Worm (Caenorhabditis elegans): Measurements from ENCODE around the gene F33G12.7.

The F33G12.7 gene

DNA sequence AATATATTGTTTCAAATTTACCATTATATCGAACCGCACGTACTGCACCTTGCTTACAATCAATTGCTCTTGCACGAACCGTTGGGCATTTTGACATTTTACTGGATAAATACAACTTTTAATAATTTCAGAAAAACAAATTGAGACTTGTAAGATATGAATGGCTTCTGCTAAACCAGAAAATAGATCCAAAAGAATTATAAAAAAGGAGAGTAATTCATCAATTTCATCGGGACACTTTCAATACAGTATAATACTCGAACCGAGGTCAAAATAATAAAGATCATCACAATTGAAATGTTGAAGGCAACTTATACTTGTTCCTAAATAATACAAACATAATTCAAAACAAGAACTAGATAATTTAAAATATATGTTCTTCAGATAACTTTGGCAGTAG is 8.9 kb downstream of the F33G12.7 start, which contains the start of gene wdr-83:
wdr-83 (minus strand) TSS at position 101 of the 400 bp plus-strand sequence.
- TF ChIP-seq peb-1 (tag; optimal IDR thresholded peaks at IDR 0.05): no peak
- no peak for TF ChIP-seq C34F6.9 (tag; optimal IDR thresholded peaks at IDR 0.05)
- no peak for TF ChIP-seq fos-1 (tag; optimal IDR thresholded peaks at IDR 0.05)
- TF ChIP-seq sma-9 (GFP tag; optimal IDR thresholded peaks at IDR 0.05): no peak
- TF ChIP-seq sma-9 (tag; optimal IDR thresholded peaks at IDR 0.05): no peak
- TF ChIP-seq elt-3 (tag; optimal IDR thresholded peaks at IDR 0.05): no peak
- TF ChIP-seq zag-1 (tag; optimal IDR thresholded peaks at IDR 0.05): no peak

DNA sequence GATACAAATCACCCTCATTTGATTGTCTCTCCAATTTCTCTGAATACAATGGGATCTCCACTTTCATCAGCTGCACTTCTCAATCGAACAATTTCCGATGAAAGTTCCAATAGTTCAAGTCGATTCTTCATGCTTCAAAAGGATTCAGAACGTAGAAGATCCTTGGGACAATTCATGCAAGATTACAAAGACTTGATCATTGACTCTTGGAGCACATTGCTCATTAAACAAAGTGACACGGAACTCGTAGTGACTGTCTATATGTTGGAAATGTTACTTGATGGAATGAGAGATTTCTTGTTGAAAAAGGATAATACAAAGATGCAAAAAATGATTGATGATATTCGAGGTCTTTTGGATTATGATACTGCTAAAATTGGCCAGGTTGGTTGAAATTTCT is 12.5 kb downstream of the F33G12.7 start:
- no peak for TF ChIP-seq blmp-1 (tag; optimal IDR thresholded peaks at IDR 0.05; ENCODE audit: insufficient read depth)
- TF ChIP-seq unc-55 (GFP tag; optimal IDR thresholded peaks at IDR 0.05): no peak
- TF ChIP-seq Y55F3AM.14 (GFP tag; optimal IDR thresholded peaks at IDR 0.05): no peak
- TF ChIP-seq sma-9 (GFP tag; optimal IDR thresholded peaks at IDR 0.05): no peak
- no peak for TF ChIP-seq sma-9 (tag; optimal IDR thresholded peaks at IDR 0.05)
- TF ChIP-seq R02D3.7 (tag; optimal IDR thresholded peaks at IDR 0.05): no peak
- TF ChIP-seq ceh-16 (tag; optimal IDR thresholded peaks at IDR 0.05): no peak
- no peak for TF ChIP-seq unc-39 (tag; optimal IDR thresholded peaks at IDR 0.05)
- TF ChIP-seq nhr-237 (tag; optimal IDR thresholded peaks at IDR 0.05): no peak
- no peak for TF ChIP-seq sem-4 (tag; optimal IDR thresholded peaks at IDR 0.05)
- no peak for TF ChIP-seq elt-3 (tag; optimal IDR thresholded peaks at IDR 0.05)
- TF ChIP-seq ZK546.5 (tag; optimal IDR thresholded peaks at IDR 0.05): no peak
- TF ChIP-seq skn-1 (tag; optimal IDR thresholded peaks at IDR 0.05): no peak
- TF ChIP-seq ceh-82 (tag; optimal IDR thresholded peaks at IDR 0.05): no peak
- TF ChIP-seq ama-1 (optimal IDR thresholded peaks at IDR 0.05): no peak
- TF ChIP-seq lin-39 (tag; optimal IDR thresholded peaks at IDR 0.05): no peak
- no peak for TF ChIP-seq lsy-2 (tag; optimal IDR thresholded peaks at IDR 0.05)
- no peak for TF ChIP-seq elt-1 (tag; optimal IDR thresholded peaks at IDR 0.05)
- TF ChIP-seq unc-62 (GFP tag; optimal IDR thresholded peaks at IDR 0.05): no peak
- no peak for TF ChIP-seq gmeb-1 (tag; optimal IDR thresholded peaks at IDR 0.05)

DNA sequence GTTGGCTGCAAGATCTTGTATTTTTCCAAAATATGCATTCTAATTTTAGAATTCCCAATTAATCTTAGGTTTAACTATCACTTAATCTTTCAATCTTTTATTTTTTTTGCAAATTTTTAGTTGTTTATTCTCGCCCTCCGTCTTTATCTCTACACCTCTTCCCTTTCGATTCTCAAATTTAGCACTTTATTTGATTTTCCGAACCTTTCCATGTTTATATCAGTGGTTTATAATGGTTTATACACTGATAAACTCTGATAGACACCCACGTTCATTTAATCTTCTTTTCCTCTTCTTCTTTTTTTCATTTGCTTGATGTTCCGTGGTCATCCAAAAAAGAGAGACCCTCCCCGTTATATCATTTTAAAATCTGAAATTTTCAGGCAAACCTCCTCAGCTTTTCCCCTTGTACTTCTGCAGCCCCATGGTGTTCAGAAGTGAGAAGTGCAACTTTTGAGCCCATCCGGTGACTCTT is 18.1 kb downstream of the F33G12.7 start, which contains the start of the genes nsy-1 and F59A6.13:
nsy-1 (plus strand) TSS at position 377 of the 475 bp plus-strand sequence.
F59A6.13 (plus strand) TSS at position 425 of the 475 bp plus-strand sequence.
- TF ChIP-seq sma-9 (GFP tag; optimal IDR thresholded peaks at IDR 0.05) (peak; percentile 35), sma-9 (tag; optimal IDR thresholded peaks at IDR 0.05) (no peak), dmd-4 (tag; optimal IDR thresholded peaks at IDR 0.05) (no peak), blmp-1 (tag; optimal IDR thresholded peaks at IDR 0.05; ENCODE audit: insufficient read depth) (no peak), fos-1 (tag; optimal IDR thresholded peaks at IDR 0.05) (peak; percentile 61)

DNA sequence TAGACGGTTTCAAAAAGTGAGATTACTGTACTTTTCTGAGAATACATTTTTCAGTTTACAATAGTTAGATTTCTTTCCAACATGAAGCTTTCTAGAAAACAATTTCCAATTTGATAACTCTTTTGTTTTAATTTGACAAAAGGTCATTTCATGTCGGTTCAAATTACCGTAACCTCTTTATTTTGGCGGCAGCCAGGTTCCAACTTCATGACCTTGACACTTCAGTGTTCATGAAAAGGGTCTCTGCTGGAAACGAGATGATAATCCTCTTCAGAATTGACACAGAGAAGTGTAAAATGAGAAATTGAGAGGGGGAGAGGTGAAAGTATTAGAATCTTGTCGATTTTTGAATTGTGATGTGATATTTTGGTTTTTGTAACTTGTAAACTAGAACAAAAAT is 19.0 kb downstream of the F33G12.7 start:
- peak; percentile 60 for TF ChIP-seq nhr-25 (tag; optimal IDR thresholded peaks at IDR 0.05)
- no peak for TF ChIP-seq ztf-4 (tag; optimal IDR thresholded peaks at IDR 0.05)
- peak; percentile 39 for TF ChIP-seq blmp-1 (tag; optimal IDR thresholded peaks at IDR 0.05; ENCODE audit: insufficient read depth)

DNA sequence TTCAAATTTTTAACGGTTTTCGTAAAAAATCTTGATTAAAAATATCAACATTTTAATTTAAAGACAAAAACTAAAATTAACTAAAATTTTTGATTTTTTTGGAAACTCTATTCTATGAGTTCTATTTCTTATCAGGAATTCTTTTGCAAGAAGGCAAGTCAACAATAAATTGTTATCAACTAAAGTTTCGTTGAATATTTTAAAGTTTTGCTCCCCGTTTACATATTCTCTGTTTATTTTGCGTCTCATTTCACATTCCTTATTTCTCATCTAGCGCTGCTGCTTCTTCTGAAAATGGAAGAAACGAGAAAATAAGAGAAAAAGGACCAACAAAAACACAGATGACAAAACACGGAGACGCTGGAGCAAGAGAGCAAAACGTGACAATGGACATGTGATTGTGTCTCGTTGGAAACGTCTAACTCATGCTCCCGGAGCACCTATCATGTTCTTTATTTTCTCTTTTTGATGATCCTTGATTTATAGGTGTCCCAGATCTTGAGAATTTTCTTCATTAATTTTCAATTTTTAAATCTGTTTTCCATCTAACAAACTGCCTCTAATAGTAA is 19.9 kb downstream of the F33G12.7 start:
- TF ChIP-seq ama-1 (optimal IDR thresholded peaks at IDR 0.05): no peak
- no peak for TF ChIP-seq egl-27 (tag; optimal IDR thresholded peaks at IDR 0.05)
- peak; percentile 33 for TF ChIP-seq C34F6.9 (tag; optimal IDR thresholded peaks at IDR 0.05)
- TF ChIP-seq nhr-129 (tag; optimal IDR thresholded peaks at IDR 0.05): peak; percentile 65
- peak; percentile 47 for TF ChIP-seq fos-1 (tag; optimal IDR thresholded peaks at IDR 0.05)

DNA sequence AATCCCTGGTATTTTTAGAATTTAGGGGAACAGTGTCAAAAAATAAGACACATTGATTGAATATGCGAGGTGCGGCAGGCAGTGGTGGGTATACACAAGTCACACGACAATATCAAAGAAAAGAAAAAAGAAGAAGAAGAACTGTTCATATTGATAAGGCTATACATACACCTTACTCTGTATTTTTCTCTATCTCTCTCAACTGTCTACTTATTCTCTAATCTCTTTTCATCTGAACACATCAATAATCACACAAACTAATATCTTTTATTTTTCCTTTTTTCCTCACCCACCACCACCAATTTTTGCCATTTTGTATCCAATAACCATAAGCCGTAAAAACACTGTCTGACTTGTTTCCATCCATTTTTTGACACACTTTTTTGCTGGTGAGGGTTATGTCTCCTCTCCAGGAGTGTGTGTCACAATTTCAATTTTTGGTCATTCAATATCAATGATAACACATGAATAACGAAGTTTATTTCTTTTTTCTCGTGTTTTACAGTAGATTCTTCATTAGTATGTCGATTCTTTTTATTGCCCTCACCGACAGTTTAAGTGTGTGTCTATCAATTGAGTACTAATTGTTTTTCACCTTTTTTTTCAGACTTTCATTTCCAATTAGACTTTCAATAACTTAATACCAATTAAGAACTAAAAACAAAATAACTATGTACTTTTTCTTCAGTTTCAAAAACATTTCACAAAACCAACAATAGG is 20.9 kb downstream of the F33G12.7 start:
- TF ChIP-seq ceh-82 (tag; optimal IDR thresholded peaks at IDR 0.05) (no peak), mbf-1 (tag; optimal IDR thresholded peaks at IDR 0.05) (no peak), dmd-4 (tag; optimal IDR thresholded peaks at IDR 0.05) (no peak), sma-3 (GFP tag; optimal IDR thresholded peaks at IDR 0.05) (peak; percentile 34), elt-3 (tag; optimal IDR thresholded peaks at IDR 0.05) (no peak), unc-62 (GFP tag; optimal IDR thresholded peaks at IDR 0.05) (no peak), sem-4 (tag; optimal IDR thresholded peaks at IDR 0.05) (peak; percentile 14), zag-1 (tag; optimal IDR thresholded peaks at IDR 0.05) (no peak), nhr-77 (tag; optimal IDR thresholded peaks at IDR 0.05) (no peak), unc-39 (tag; optimal IDR thresholded peaks at IDR 0.05) (no peak), sma-9 (GFP tag; optimal IDR thresholded peaks at IDR 0.05) (peak; percentile 62), sma-9 (tag; optimal IDR thresholded peaks at IDR 0.05) (no peak), C34F6.9 (tag; optimal IDR thresholded peaks at IDR 0.05) (no peak), ZK546.5 (tag; optimal IDR thresholded peaks at IDR 0.05) (no peak), nhr-23 (tag; optimal IDR thresholded peaks at IDR 0.05) (no peak), nhr-21 (tag; optimal IDR thresholded peaks at IDR 0.05) (peak; percentile 54), nhr-25 (tag; optimal IDR thresholded peaks at IDR 0.05) (peak; percentile 67), peb-1 (tag; optimal IDR thresholded peaks at IDR 0.05) (no peak), nhr-10 (tag; optimal IDR thresholded peaks at IDR 0.05) (no peak), ztf-1 (GFP tag; conservative IDR thresholded peaks at IDR 0.05) (no peak), nhr-12 (tag; optimal IDR thresholded peaks at IDR 0.05) (no peak), snpc-4 (tag; optimal IDR thresholded peaks at IDR 0.05) (no peak), alr-1 (tag; optimal IDR thresholded peaks at IDR 0.05) (no peak), ztf-4 (tag; optimal IDR thresholded peaks at IDR 0.05) (no peak), aly-2 (tag; optimal IDR thresholded peaks at IDR 0.05) (no peak)

All from whole organism, L2 larva.